Fruit fly (Drosophila melanogaster): ENCODE results near the gene CG17819.

dm6 chr3R:21904345-21904744 is 19.0 kb upstream of the CG17819 start:
- no peak for TF ChIP-seq psq (optimal IDR thresholded peaks at IDR 0.05)
- no peak for TF ChIP-seq h (optimal IDR thresholded peaks at IDR 0.05)
- no peak for TF ChIP-seq Myc (optimal IDR thresholded peaks at IDR 0.05)
- TF ChIP-seq ttk (optimal IDR thresholded peaks at IDR 0.05) = no peak
- no peak for TF ChIP-seq Sin3A (optimal IDR thresholded peaks at IDR 0.05)
